Worm (Caenorhabditis elegans) whole organism, mixed stage, embryonic: ENCODE data around the gene rfp-1.

Experiments used
- M03D4.4 ChIP-seq: sonication (generic microtip); optimal IDR thresholded peaks from 2 replicates; lab custom pipeline; 2017; ENCODE audit warnings: mild to moderate bottlenecking, missing genetic modification characterization, missing compliant biosample characterization
- elt-3 ChIP-seq: fragments of 150-350 bp; optimal IDR thresholded peaks from 2 replicates; lab custom pipeline; 2014; ENCODE audit warnings: missing biosample characterization, missing genetic modification characterization
- lin-13 ChIP-seq: fragments of 150-350 bp; optimal IDR thresholded peaks from 2 replicates; lab custom pipeline; 2014; ENCODE audit warnings: missing biosample characterization, missing genetic modification characterization
- lsy-2 ChIP-seq: fragments of 150-350 bp; optimal IDR thresholded peaks from 2 replicates; lab custom pipeline; 2014; ENCODE audit warnings: missing biosample characterization, missing genetic modification characterization
- nhr-237 ChIP-seq: fragments of 150-350 bp; optimal IDR thresholded peaks from 2 replicates; lab custom pipeline; 2014; ENCODE audit warnings: missing biosample characterization, missing genetic modification characterization
- nhr-28 ChIP-seq: fragments of 150-350 bp; optimal IDR thresholded peaks from 2 replicates; lab custom pipeline; 2014; ENCODE audit warnings: missing biosample characterization, missing genetic modification characterization
- nhr-76 ChIP-seq: sonication (generic microtip); optimal IDR thresholded peaks from 2 replicates; lab custom pipeline; 2017; ENCODE audit warnings: missing biosample characterization, missing genetic modification characterization
- snpc-4 ChIP-seq: fragments of 150-350 bp; optimal IDR thresholded peaks from 2 replicates; lab custom pipeline; 2014; ENCODE audit warnings: missing biosample characterization, missing genetic modification characterization
- tbx-8 ChIP-seq: fragments of 200-800 bp; sonication (Bioruptor generic); optimal IDR thresholded peaks from 2 replicates; lab custom pipeline; 2018; ENCODE audit warnings: mild to moderate bottlenecking, missing genetic modification characterization, moderate library complexity, missing compliant biosample characterization
- unc-39 ChIP-seq: fragments of 150-350 bp; optimal IDR thresholded peaks from 2 replicates; lab custom pipeline; 2014; ENCODE audit warnings: missing biosample characterization, missing genetic modification characterization

- no peak for TF ChIP-seq elt-3
- no peak for TF ChIP-seq nhr-76
- no peak for TF ChIP-seq lsy-2 (tag; lab: Kevin White, UChicago)
- TF ChIP-seq M03D4.4 (tag; lab: Kevin White, UChicago) = no peak
- TF ChIP-seq nhr-28 (tag; lab: Kevin White, UChicago) = no peak
- TF ChIP-seq tbx-8 (GFP tag; lab: Kevin White, UChicago) = no peak
- no peak for TF ChIP-seq nhr-237
- no peak for TF ChIP-seq snpc-4 (tag; lab: Kevin White, UChicago)
- TF ChIP-seq unc-39 (tag; lab: Kevin White, UChicago) = no peak
- no peak for TF ChIP-seq lin-13 (tag; lab: Kevin White, UChicago)
These were observed 11.8 kb downstream of the rfp-1 start for ce11 chrIII:8370188-8370587.
